Worm (Caenorhabditis elegans): ENCODE measurements around the gene F54H5.14.

- TF ChIP-seq T22C8.4 (GFP tag; IDR thresholded peaks at IDR 0.05) (no peak), med-1 (GFP tag; optimal IDR thresholded peaks at IDR 0.05; ENCODE audit: insufficient read depth) (no peak), cog-1 (tag; optimal IDR thresholded peaks at IDR 0.05) (no peak)
These were observed 14.9 kb downstream of the F54H5.14 start for ce11 chrII:6610262-6610661.
